Fruit fly (Drosophila melanogaster) whole organism, adult: ENCODE measurements around the gene CG11095.

Experiments
- CG11617 ChIP-seq: fragments of 200-800 bp; sonication (Bioruptor generic); optimal IDR thresholded peaks from 2 replicates; lab custom pipeline; 2017; ENCODE audit warnings: mild to moderate bottlenecking, missing biosample characterization, missing genetic modification reagents, missing genetic modification characterization
- CG12768 ChIP-seq: fragments of 200-800 bp; sonication (Bioruptor generic); optimal IDR thresholded peaks from 2 replicates; lab custom pipeline; 2017; ENCODE audit warnings: missing biosample characterization, missing genetic modification characterization, mild to moderate bottlenecking, moderate library complexity, missing genetic modification reagents
- CG14711 ChIP-seq: fragments of 200-800 bp; sonication (Bioruptor generic); optimal IDR thresholded peaks from 2 replicates; lab custom pipeline; 2018; ENCODE audit warnings: missing biosample characterization, mild to moderate bottlenecking, missing genetic modification characterization, moderate library complexity
- CG1620 ChIP-seq: fragments of 200-800 bp; sonication (Bioruptor generic); optimal IDR thresholded peaks from 2 replicates; lab custom pipeline; 2016; ENCODE audit warnings: missing biosample characterization, missing genetic modification characterization
- CG33017 ChIP-seq: fragments of 200-800 bp; sonication (Bioruptor generic); optimal IDR thresholded peaks from 2 replicates; lab custom pipeline; 2018; ENCODE audit warnings: missing biosample characterization, mild to moderate bottlenecking, missing genetic modification characterization, moderate library complexity
- CG5204 ChIP-seq: fragments of 200-800 bp; sonication (Bioruptor generic); optimal IDR thresholded peaks from 2 replicates; lab custom pipeline; 2016; ENCODE audit warnings: missing biosample characterization, missing genetic modification characterization
- CG7045 ChIP-seq: fragments of 200-800 bp; sonication (Bioruptor generic); optimal IDR thresholded peaks from 2 replicates; lab custom pipeline; 2017; ENCODE audit warnings: missing biosample characterization, mild to moderate bottlenecking, missing genetic modification characterization
- CG7101 ChIP-seq: fragments of 200-800 bp; sonication (Bioruptor generic); optimal IDR thresholded peaks from 2 replicates; lab custom pipeline; 2018; ENCODE audit warnings: missing biosample characterization, mild to moderate bottlenecking, missing genetic modification characterization, moderate library complexity
- Clk ChIP-seq: fragments of 200-800 bp; sonication (Bioruptor generic); optimal IDR thresholded peaks from 2 replicates; lab custom pipeline; 2017; ENCODE audit warnings: missing biosample characterization, missing genetic modification characterization
- Crg-1 ChIP-seq: fragments of 200-800 bp; sonication (Bioruptor generic); optimal IDR thresholded peaks from 2 replicates; lab custom pipeline; 2016; ENCODE audit warnings: missing biosample characterization, missing genetic modification characterization
- Hr96 ChIP-seq: fragments of 200-800 bp; sonication (Bioruptor generic); optimal IDR thresholded peaks from 2 replicates; lab custom pipeline; 2016; ENCODE audit warnings: missing biosample characterization, missing genetic modification characterization
- Mnt ChIP-seq: fragments of 200-800 bp; sonication (Bioruptor generic); optimal IDR thresholded peaks from 2 replicates; lab custom pipeline; 2016; ENCODE audit warnings: missing biosample characterization, mild to moderate bottlenecking, missing genetic modification characterization
- bab1 ChIP-seq: fragments of 200-800 bp; sonication (Bioruptor generic); optimal IDR thresholded peaks from 3 replicates; lab custom pipeline; 2019; ENCODE audit warnings: missing biosample characterization, mild to moderate bottlenecking, missing genetic modification characterization, moderate library complexity
- cic ChIP-seq: fragments of 200-800 bp; sonication (Bioruptor generic); optimal IDR thresholded peaks from 2 replicates; lab custom pipeline; 2017; ENCODE audit warnings: missing biosample characterization, mild to moderate bottlenecking, missing genetic modification characterization, moderate library complexity
- cnc ChIP-seq, 2 experiments: fragments of >200 bp; optimal IDR thresholded peaks; 2 replicates each; lab custom pipeline; 2017
- kay ChIP-seq: fragments of 200-800 bp; sonication (Bioruptor generic); peaks from one replicate; lab custom pipeline; 2016; ENCODE audit warnings: missing biosample characterization, missing genetic modification characterization, borderline replicate concordance
- ovo ChIP-seq: fragments of 200-800 bp; sonication (Bioruptor generic); optimal IDR thresholded peaks from 2 replicates; lab custom pipeline; 2016; ENCODE audit warnings: missing biosample characterization, missing genetic modification characterization
- pad ChIP-seq: fragments of 200-800 bp; sonication (Bioruptor generic); optimal IDR thresholded peaks from 3 replicates; lab custom pipeline; 2017; ENCODE audit warnings: missing biosample characterization, missing genetic modification characterization, mild to moderate bottlenecking, moderate library complexity, missing genetic modification reagents
- tj ChIP-seq: fragments of 200-800 bp; sonication (Bioruptor generic); optimal IDR thresholded peaks from 3 replicates; lab custom pipeline; 2017; ENCODE audit warnings: missing biosample characterization, mild to moderate bottlenecking, missing genetic modification characterization, moderate library complexity
- toe ChIP-seq: fragments of 200-800 bp; sonication (Bioruptor generic); optimal IDR thresholded peaks from 2 replicates; lab custom pipeline; 2016; ENCODE audit warnings: missing biosample characterization, missing genetic modification characterization

The CG11095 gene

dm6 chrX:13811480-13811879 lies at the start of gene CG11095:
CG11095 (plus strand) TSS chrX:13811684.
- TF ChIP-seq CG14711 (tag; lab: Kevin White, UChicago) (no peak), CG12768 (GFP tag; lab: Kevin White, UChicago) (peak; percentile 45)

- peak; percentile 44 for TF ChIP-seq ovo (GFP tag; lab: Kevin White, UChicago)
- TF ChIP-seq CG7101 (tag; lab: Kevin White, UChicago): no peak
Measured at dm6 chrX:13761762-13762371, 49.6 kb upstream of the CG11095 start.

dm6 chrX:13762372-13762883 lies 49.1 kb upstream of the CG11095 start, which contains the start of gene rdgB:
rdgB (plus strand) TSS chrX:13762752.
- TF ChIP-seq toe (GFP tag; lab: Kevin White, UChicago) (peak; percentile 73), Mnt (GFP tag; lab: Kevin White, UChicago) (peak; percentile 69), cic (GFP tag; lab: Kevin White, UChicago) (peak; percentile 56), CG12768 (GFP tag; lab: Kevin White, UChicago) (peak; percentile 82), CG1620 (GFP tag; lab: Kevin White, UChicago) (peak; percentile 83), tj (GFP tag; lab: Kevin White, UChicago) (peak; percentile 80), CG11617 (GFP tag; lab: Kevin White, UChicago) (peak; percentile 87), Crg-1 (GFP tag; lab: Kevin White, UChicago) (peak; percentile 87), kay (GFP tag; lab: Kevin White, UChicago) (no peak), cnc (optimal IDR thresholded peaks at IDR 0.05; lab: Kevin White, UChicago) (no peak), CG7045 (GFP tag; lab: Kevin White, UChicago) (peak; percentile 83), pad (GFP tag; lab: Kevin White, UChicago) (peak; percentile 87), CG14711 (tag; lab: Kevin White, UChicago) (peak; percentile 78), bab1 (GFP tag; lab: Kevin White, UChicago) (peak; percentile 75), Hr96 (peak; percentile 78), CG7101 (tag; lab: Kevin White, UChicago) (peak; percentile 91), Clk (GFP tag; lab: Kevin White, UChicago) (peak; percentile 35), CG33017 (tag; lab: Kevin White, UChicago) (peak; percentile 63), CG5204 (GFP tag; lab: Kevin White, UChicago) (peak; percentile 82), ovo (GFP tag; lab: Kevin White, UChicago) (peak; percentile 72)

dm6 chrX:13764397-13765119 lies 46.9 kb upstream of the CG11095 start:
- TF ChIP-seq CG14711 (tag; lab: Kevin White, UChicago): peak; percentile 58
- peak; percentile 48 for TF ChIP-seq CG33017 (tag; lab: Kevin White, UChicago)
- TF ChIP-seq ovo (GFP tag; lab: Kevin White, UChicago): no peak
- peak; percentile 27 for TF ChIP-seq CG11617 (GFP tag; lab: Kevin White, UChicago)
- TF ChIP-seq CG7101 (tag; lab: Kevin White, UChicago): peak; percentile 60
- peak; percentile 81 for TF ChIP-seq kay (GFP tag; lab: Kevin White, UChicago)
- TF ChIP-seq bab1 (GFP tag; lab: Kevin White, UChicago): peak; percentile 61
- TF ChIP-seq Mnt (GFP tag; lab: Kevin White, UChicago): peak; percentile 70
- no peak for TF ChIP-seq Crg-1 (GFP tag; lab: Kevin White, UChicago)
- no peak for TF ChIP-seq cnc (optimal IDR thresholded peaks at IDR 0.05; lab: Kevin White, UChicago)
- peak; percentile 35 for TF ChIP-seq cic (GFP tag; lab: Kevin White, UChicago)

- TF ChIP-seq tj (GFP tag; lab: Kevin White, UChicago): peak; percentile 56
- TF ChIP-seq ovo (GFP tag; lab: Kevin White, UChicago): no peak
Measured at dm6 chrX:13765217-13765616, 46.3 kb upstream of the CG11095 start.

- peak; percentile 92 for TF ChIP-seq tj (GFP tag; lab: Kevin White, UChicago)
- no peak for TF ChIP-seq CG7101 (tag; lab: Kevin White, UChicago)
Measured at dm6 chrX:13766495-13766894, 45.0 kb upstream of the CG11095 start.

dm6 chrX:13770768-13771167 lies 40.7 kb upstream of the CG11095 start:
- TF ChIP-seq tj (GFP tag; lab: Kevin White, UChicago): peak; percentile 91
- no peak for TF ChIP-seq bab1 (GFP tag; lab: Kevin White, UChicago)
